Worm (Caenorhabditis elegans): ENCODE data around the gene skr-21.

- TF ChIP-seq tbx-11 (GFP tag; IDR thresholded peaks at IDR 0.05) (no peak), pes-1 (GFP tag; IDR thresholded peaks at IDR 0.05) (no peak), B0310.2 (tag; optimal IDR thresholded peaks at IDR 0.05) (no peak), hmg-4 (GFP tag; optimal IDR thresholded peaks at IDR 0.05) (no peak), ceh-36 (tag; optimal IDR thresholded peaks at IDR 0.05) (no peak), ets-7 (tag; optimal IDR thresholded peaks at IDR 0.05) (no peak), tra-4 (tag; optimal IDR thresholded peaks at IDR 0.05) (no peak), flt-1 (GFP tag; IDR thresholded peaks at IDR 0.05) (no peak), hnd-1 (tag; optimal IDR thresholded peaks at IDR 0.05) (no peak), F13C5.2 (tag; optimal IDR thresholded peaks at IDR 0.05) (no peak)
Observed at ce11 chrX:13274102-13274501, 47.6 kb upstream of the skr-21 start, which contains the start of gene cyp-14A3.

All from whole organism, early embryonic.